Worm (Caenorhabditis elegans): ENCODE data around the gene kin-16.

The kin-16 gene

ce11 chrII:9385241-9385640 lies 50.7 kb downstream of the kin-16 start, which contains the start of gene C06C3.7:
C06C3.7 (plus strand) TSS chrII:9385541.
- TF ChIP-seq nhr-11 (tag; optimal IDR thresholded peaks at IDR 0.05) (no peak), nhr-12 (tag; optimal IDR thresholded peaks at IDR 0.05) (no peak), nhr-25 (tag; optimal IDR thresholded peaks at IDR 0.05) (no peak), fkh-10 (GFP tag; optimal IDR thresholded peaks at IDR 0.05) (no peak), egl-27 (tag; optimal IDR thresholded peaks at IDR 0.05) (no peak), ama-1 (optimal IDR thresholded peaks at IDR 0.05) (no peak), ceh-28 (tag; optimal IDR thresholded peaks at IDR 0.05) (no peak), pqm-1 (tag; optimal IDR thresholded peaks at IDR 0.05) (no peak), sea-2 (GFP tag; optimal IDR thresholded peaks at IDR 0.05) (no peak), skn-1 (tag; optimal IDR thresholded peaks at IDR 0.05) (no peak), ceh-82 (tag; optimal IDR thresholded peaks at IDR 0.05) (no peak), nfya-1 (tag; optimal IDR thresholded peaks at IDR 0.05; ENCODE audit: insufficient read depth) (no peak), aly-2 (tag; optimal IDR thresholded peaks at IDR 0.05) (no peak), ceh-9 (tag; optimal IDR thresholded peaks at IDR 0.05) (no peak), elt-3 (tag; optimal IDR thresholded peaks at IDR 0.05) (no peak), fos-1 (tag; optimal IDR thresholded peaks at IDR 0.05) (no peak)

All from whole organism, L3 larva.